In the genomic region with DNA sequence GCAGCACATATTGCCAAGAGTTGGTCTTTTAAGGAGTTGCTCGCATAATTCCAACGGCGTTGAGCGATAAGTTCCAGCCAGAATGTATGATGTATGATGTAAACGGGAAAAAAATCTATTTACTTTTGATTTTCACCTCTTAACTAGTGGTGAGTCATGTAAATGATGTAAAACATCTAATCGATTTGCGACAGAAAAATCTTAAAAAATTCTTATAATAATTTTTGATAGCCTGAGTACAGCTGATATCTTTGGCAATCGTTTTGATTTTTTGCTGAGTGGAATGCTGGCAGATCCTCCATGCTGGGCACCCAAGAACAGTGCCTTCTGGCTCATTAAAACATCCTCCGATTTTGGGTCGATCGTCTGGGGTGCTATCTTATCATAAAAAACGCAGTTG, we compare ENCODE assay signal across 3 fruit fly cellular contexts.
TF ChIP-seq lines count a peak whose summit lies in the region.

No protein-coding gene starts in this region.

TF ChIP-seq in whole organism, prepupa, 60 proteins besides CTCF, POLR2A, EP300 and RAD21 (continues in another document):
- no peak for TF ChIP-seq Eip75B (GFP tag; optimal IDR thresholded peaks at IDR 0.05; lab: Kevin White, UChicago)
- no peak for TF ChIP-seq CG1621 (tag; optimal IDR thresholded peaks at IDR 0.05; lab: Kevin White, UChicago)
- no peak for TF ChIP-seq CG6792 (GFP tag; optimal IDR thresholded peaks at IDR 0.05; lab: Kevin White, UChicago)
- no peak for TF ChIP-seq CG4318 (GFP tag; optimal IDR thresholded peaks at IDR 0.05; lab: Kevin White, UChicago)
- no peak for TF ChIP-seq net (GFP tag; optimal IDR thresholded peaks at IDR 0.05; lab: Kevin White, UChicago)
- peak; percentile 58 for TF ChIP-seq Eip78C (GFP tag; lab: Kevin White, UChicago)
- no peak for TF ChIP-seq CG7368 (GFP tag; optimal IDR thresholded peaks at IDR 0.05; lab: Kevin White, UChicago)
- no peak for TF ChIP-seq acj6 (GFP tag; optimal IDR thresholded peaks at IDR 0.05; lab: Kevin White, UChicago)
- no peak for TF ChIP-seq Sox15 (GFP tag; optimal IDR thresholded peaks at IDR 0.05; lab: Kevin White, UChicago)
- no peak for TF ChIP-seq Lpt (GFP tag; optimal IDR thresholded peaks at IDR 0.05; lab: Kevin White, UChicago)
- no peak for TF ChIP-seq Hr38 (GFP tag; optimal IDR thresholded peaks at IDR 0.05; lab: Kevin White, UChicago)
- no peak for TF ChIP-seq Ets21C (GFP tag; optimal IDR thresholded peaks at IDR 0.05; lab: Kevin White, UChicago)
- TF ChIP-seq CG8319 (GFP tag; optimal IDR thresholded peaks at IDR 0.05; lab: Kevin White, UChicago): no peak
- TF ChIP-seq fd85E (GFP tag; optimal IDR thresholded peaks at IDR 0.05; lab: Kevin White, UChicago): no peak
- no peak for TF ChIP-seq achi (GFP tag; optimal IDR thresholded peaks at IDR 0.05; lab: Kevin White, UChicago)
- no peak for TF ChIP-seq CG11902 (GFP tag; optimal IDR thresholded peaks at IDR 0.05; lab: Kevin White, UChicago)
- peak; percentile 7 for TF ChIP-seq CG6808 (GFP tag; optimal IDR thresholded peaks at IDR 0.05; lab: Kevin White, UChicago)
- peak; percentile 15 for TF ChIP-seq CG10669 (GFP tag; optimal IDR thresholded peaks at IDR 0.05; lab: Kevin White, UChicago)
- peak; percentile 12 for TF ChIP-seq cyc (GFP tag; optimal IDR thresholded peaks at IDR 0.05; lab: Kevin White, UChicago)
- no peak for TF ChIP-seq CG16779 (tag; optimal IDR thresholded peaks at IDR 0.05; lab: Kevin White, UChicago)
- peak; percentile 22 for TF ChIP-seq lz (GFP tag; optimal IDR thresholded peaks at IDR 0.05; lab: Kevin White, UChicago)
- TF ChIP-seq Eip93F (GFP tag; optimal IDR thresholded peaks at IDR 0.05; lab: Kevin White, UChicago): no peak
- TF ChIP-seq Sox102F (GFP tag; optimal IDR thresholded peaks at IDR 0.05; lab: Kevin White, UChicago): peak; percentile 34
- TF ChIP-seq CG6276 (GFP tag; optimal IDR thresholded peaks at IDR 0.05; lab: Kevin White, UChicago): no peak
- TF ChIP-seq Smox (GFP tag; optimal IDR thresholded peaks at IDR 0.05; lab: Kevin White, UChicago): peak; percentile 41
- TF ChIP-seq Gug (GFP tag; IDR thresholded peaks at IDR 0.05; lab: Robert Waterston, UW): no peak
- peak; percentile 42 for TF ChIP-seq topi (GFP tag; optimal IDR thresholded peaks at IDR 0.05; lab: Kevin White, UChicago)
- TF ChIP-seq fkh (GFP tag; optimal IDR thresholded peaks at IDR 0.05; lab: Kevin White, UChicago): no peak
- no peak for TF ChIP-seq Hr4 (GFP tag; optimal IDR thresholded peaks at IDR 0.05; lab: Kevin White, UChicago)
- no peak for TF ChIP-seq CG15336 (GFP tag; IDR thresholded peaks at IDR 0.05; lab: Robert Waterston, UW)
- peak; percentile 4 for TF ChIP-seq vri (GFP tag; optimal IDR thresholded peaks at IDR 0.05; lab: Kevin White, UChicago)

TF ChIP-seq in whole organism, pupa, 21 proteins besides CTCF, POLR2A, EP300 and RAD21:
- TF ChIP-seq Snoo (tag; optimal IDR thresholded peaks at IDR 0.05; lab: Kevin White, UChicago) (no peak), CG34367 (tag; optimal IDR thresholded peaks at IDR 0.05; lab: Kevin White, UChicago) (no peak), CG9948 (tag; optimal IDR thresholded peaks at IDR 0.05; lab: Kevin White, UChicago) (peak; percentile 54), fd96Ca (GFP tag; IDR thresholded peaks at IDR 0.05; lab: Robert Waterston, UW) (no peak), CG17806 (tag; optimal IDR thresholded peaks at IDR 0.05; lab: Kevin White, UChicago) (peak; percentile 30), CG8159 (tag; optimal IDR thresholded peaks at IDR 0.05; lab: Kevin White, UChicago) (peak; percentile 49), CG10348 (GFP tag; IDR thresholded peaks at IDR 0.05; lab: Robert Waterston, UW) (no peak), CG15710 (tag; optimal IDR thresholded peaks at IDR 0.05; lab: Kevin White, UChicago) (peak; percentile 7), CG8301 (tag; optimal IDR thresholded peaks at IDR 0.05; lab: Kevin White, UChicago) (no peak), Pif1A (GFP tag; optimal IDR thresholded peaks at IDR 0.05; lab: Kevin White, UChicago) (no peak)

TF ChIP-seq in whole organism, wandering third instar larva, 38 proteins besides CTCF, POLR2A, EP300 and RAD21:
- TF ChIP-seq HLH106 (tag; optimal IDR thresholded peaks at IDR 0.05; lab: Kevin White, UChicago) (peak; percentile 35), jim (GFP tag; optimal IDR thresholded peaks at IDR 0.05; lab: Kevin White, UChicago) (no peak), woc (GFP tag; optimal IDR thresholded peaks at IDR 0.05; lab: Kevin White, UChicago) (no peak), psq (GFP tag; optimal IDR thresholded peaks at IDR 0.05; lab: Kevin White, UChicago) (no peak), dl (GFP tag; optimal IDR thresholded peaks at IDR 0.05; lab: Kevin White, UChicago; ENCODE audit: insufficient read depth in 1 of 2, partially characterized antibody in 2 of 2) (no peak), ey (GFP tag; optimal IDR thresholded peaks at IDR 0.05; lab: Kevin White, UChicago) (no peak), h (GFP tag; optimal IDR thresholded peaks at IDR 0.05; lab: Kevin White, UChicago) (peak; percentile 3), CG32264 (GFP tag; optimal IDR thresholded peaks at IDR 0.05; lab: Kevin White, UChicago) (no peak), br (GFP tag; optimal IDR thresholded peaks at IDR 0.05; lab: Kevin White, UChicago) (peak; percentile 12), dsf (GFP tag; optimal IDR thresholded peaks at IDR 0.05; lab: Kevin White, UChicago; ENCODE audit: borderline replicate concordance) (no peak), sage (GFP tag; optimal IDR thresholded peaks at IDR 0.05; lab: Kevin White, UChicago) (no peak), Dfd (GFP tag; optimal IDR thresholded peaks at IDR 0.05; lab: Kevin White, UChicago) (no peak), Vsx2 (GFP tag; optimal IDR thresholded peaks at IDR 0.05; lab: Kevin White, UChicago; ENCODE audit: partially characterized antibody) (no peak), Sp1 (GFP tag; optimal IDR thresholded peaks at IDR 0.05; lab: Kevin White, UChicago) (no peak), rgr (GFP tag; optimal IDR thresholded peaks at IDR 0.05; lab: Kevin White, UChicago) (peak; percentile 39), Hr83 (GFP tag; optimal IDR thresholded peaks at IDR 0.05; lab: Kevin White, UChicago; ENCODE audit: poor library complexity, severe bottlenecking) (no peak), foxo (GFP tag; optimal IDR thresholded peaks at IDR 0.05; lab: Kevin White, UChicago) (peak in 1 of 2 experiments; percentile 28), brk (GFP tag; optimal IDR thresholded peaks at IDR 0.05; lab: Kevin White, UChicago) (no peak), Hnf4 (GFP tag; optimal IDR thresholded peaks at IDR 0.05; lab: Kevin White, UChicago) (no peak), fru (GFP tag; optimal IDR thresholded peaks at IDR 0.05; lab: Kevin White, UChicago) (peak; percentile 44), CrebA (GFP tag; optimal IDR thresholded peaks at IDR 0.05; lab: Kevin White, UChicago; ENCODE audit: borderline replicate concordance) (no peak), sv (GFP tag; optimal IDR thresholded peaks at IDR 0.05; lab: Kevin White, UChicago) (no peak)
TF ChIP-seq in whole organism, wandering third instar larva: peak in this region for 6.
